Worm (Caenorhabditis elegans) whole organism, L4/young adult: ENCODE data around the gene nft-1.

ENCODE experiments used
- W03F9.2 ChIP-seq: fragments of 150-350 bp; optimal IDR thresholded peaks from 2 replicates; lab custom pipeline; 2014; ENCODE audit warnings: missing biosample characterization, missing genetic modification characterization
- dao-5 ChIP-seq: sonication (generic microtip); optimal IDR thresholded peaks from 2 replicates; lab custom pipeline; 2016; ENCODE audit warnings: missing genotype, missing genetic modification characterization, moderate library complexity, missing compliant biosample characterization
- him-1 ChIP-seq: sonication (generic microtip); optimal IDR thresholded peaks from 2 replicates; lab custom pipeline; 2016; ENCODE audit warnings: missing genotype, missing genetic modification reagents, missing genetic modification characterization, missing compliant biosample characterization

ce11 chrIII:11935948-11936280 is 12.2 kb downstream of the nft-1 start:
- no peak for TF ChIP-seq W03F9.2 (tag; lab: Kevin White, UChicago)
- TF ChIP-seq dao-5 (tag; lab: Kevin White, UChicago), result no peak
- no peak for TF ChIP-seq him-1 (tag; lab: Kevin White, UChicago)
